Fruit fly (Drosophila melanogaster) S2 (cell line): ENCODE data around the gene CG4970.
A peak's percentile ranks its signal among the peaks of the same experiment; 100 is the strongest.

Experiments used
- CG8478 ChIP-seq: fragments of >200 bp; optimal IDR thresholded peaks from 2 replicates; lab custom pipeline; 2018
- CTCF ChIP-seq, 2 experiments: fragments of >200 bp; optimal IDR thresholded peaks; 2 replicates each; lab custom pipeline; 2018

Gene CG4970

dm6 chr2L:11516526-11517441, at the start of gene CG4970, which contains the start of gene Dlg5:
CG4970 (plus strand) TSS chr2L:11517391.
Dlg5 (minus strand) TSS chr2L:11517081.
- TF ChIP-seq CG8478 (lab: Kevin White, UChicago) (no peak), CTCF (optimal IDR thresholded peaks at IDR 0.05; lab: Kevin White, UChicago) (peak; percentile 77 to 84)

dm6 chr2L:11468082-11468481, 49.1 kb upstream of the CG4970 start:
- no peak for TF ChIP-seq CTCF (optimal IDR thresholded peaks at IDR 0.05; lab: Kevin White, UChicago)

DNA sequence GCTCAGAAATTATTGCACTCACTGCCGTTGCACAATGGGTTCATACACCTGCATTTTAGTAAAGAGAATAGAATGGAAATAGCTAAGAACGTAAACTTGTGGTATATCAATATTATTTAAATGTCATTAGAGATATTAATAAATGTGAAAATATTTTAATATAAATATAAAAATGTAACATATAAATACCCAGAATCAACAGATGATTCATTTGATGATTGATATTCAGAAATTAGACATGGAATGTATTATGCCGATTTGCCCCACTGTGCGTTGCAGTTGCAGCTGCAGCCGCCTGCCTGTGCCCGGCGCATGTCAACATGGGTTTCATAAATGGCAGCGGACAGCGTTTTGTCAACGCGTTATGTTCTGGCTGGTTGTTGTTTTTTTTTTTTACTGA, 47.2 kb upstream of the CG4970 start:
- TF ChIP-seq CTCF (optimal IDR thresholded peaks at IDR 0.05; lab: Kevin White, UChicago) (no peak), CG8478 (lab: Kevin White, UChicago) (no peak)

- TF ChIP-seq CTCF (optimal IDR thresholded peaks at IDR 0.05; lab: Kevin White, UChicago): no peak
- no peak for TF ChIP-seq CG8478 (lab: Kevin White, UChicago)
Measured at dm6 chr2L:11471979-11472514, 45.1 kb upstream of the CG4970 start.

DNA sequence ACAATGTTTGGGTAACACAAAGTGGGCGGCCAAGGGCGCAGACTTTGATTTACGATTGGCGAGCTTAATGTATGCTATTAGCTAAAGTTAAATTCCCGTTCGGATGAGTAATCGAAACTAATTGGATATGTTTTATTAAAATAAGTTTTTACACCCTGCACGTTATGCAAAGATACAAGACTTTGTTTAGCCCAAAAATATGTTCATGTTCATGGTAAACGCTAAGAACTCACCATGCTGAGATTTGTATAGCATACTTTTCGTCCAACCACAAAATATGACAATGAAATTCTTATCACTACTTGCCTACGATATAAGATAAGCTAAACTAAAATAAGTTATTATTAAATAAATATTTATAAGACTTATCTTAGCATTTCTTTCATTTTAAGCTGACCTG, 42.2 kb upstream of the CG4970 start:
- no peak for TF ChIP-seq CTCF (optimal IDR thresholded peaks at IDR 0.05; lab: Kevin White, UChicago)
- no peak for TF ChIP-seq CG8478 (lab: Kevin White, UChicago)

DNA sequence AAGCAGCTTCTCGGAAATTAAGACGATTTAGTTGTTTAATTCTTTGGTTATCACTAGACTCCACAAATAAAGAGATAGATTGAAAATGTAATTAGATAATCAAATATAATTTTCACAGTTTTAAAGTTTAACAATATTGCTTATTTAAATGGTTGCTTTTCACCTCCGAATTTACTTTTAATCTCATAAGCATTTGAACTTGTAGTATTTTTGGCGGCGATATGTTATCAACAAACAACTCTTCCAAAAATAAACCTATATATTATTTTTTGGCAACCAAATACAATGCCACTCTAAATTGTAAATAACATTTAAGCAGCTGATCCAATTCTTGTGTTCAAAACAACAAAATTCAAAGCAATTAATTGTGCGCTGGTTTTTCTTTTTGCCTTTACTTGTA, 32.8 kb upstream of the CG4970 start, which contains the start of the genes CG43355 and sala:
Gene CG43355 (plus strand): TSS at position 301 of the 400 bp plus-strand sequence.
Gene sala (plus strand): TSS at position 301 of the 400 bp plus-strand sequence.
- no peak for TF ChIP-seq CTCF (optimal IDR thresholded peaks at IDR 0.05; lab: Kevin White, UChicago)
- TF ChIP-seq CG8478 (lab: Kevin White, UChicago): no peak

- TF ChIP-seq CG8478 (lab: Kevin White, UChicago) (no peak), CTCF (optimal IDR thresholded peaks at IDR 0.05; lab: Kevin White, UChicago) (no peak)
Measured at dm6 chr2L:11488465-11489037, 28.6 kb upstream of the CG4970 start.

- TF ChIP-seq CTCF (optimal IDR thresholded peaks at IDR 0.05; lab: Kevin White, UChicago): peak; percentile 66 to 70
- no peak for TF ChIP-seq CG8478 (lab: Kevin White, UChicago)
Measured at dm6 chr2L:11493933-11494332, 23.3 kb upstream of the CG4970 start.

DNA sequence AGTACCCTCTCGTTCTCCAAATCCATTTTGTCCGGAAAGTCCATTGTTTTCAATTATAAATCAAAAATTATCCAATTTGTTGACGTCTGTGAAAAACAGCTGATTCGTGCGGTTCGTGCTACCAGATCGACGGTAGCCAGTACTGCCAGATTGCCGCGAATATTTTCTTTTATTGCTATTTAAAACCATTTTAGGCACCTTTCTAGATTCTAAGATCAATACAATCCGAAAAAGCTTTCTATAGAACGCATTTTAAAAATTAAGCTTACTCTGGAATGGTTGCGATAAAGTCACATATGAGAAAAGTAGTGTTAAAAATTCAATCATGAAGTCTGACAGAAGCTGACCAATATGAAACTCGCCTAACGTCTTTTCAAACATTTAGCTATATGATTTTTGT, 18.4 kb upstream of the CG4970 start, which contains the start of gene Cog8:
Gene Cog8 (minus strand): TSS at position 110 of the 400 bp plus-strand sequence.
- TF ChIP-seq CTCF (optimal IDR thresholded peaks at IDR 0.05; lab: Kevin White, UChicago) (peak in 1 of 2 experiments; percentile 5), CG8478 (lab: Kevin White, UChicago) (no peak)

DNA sequence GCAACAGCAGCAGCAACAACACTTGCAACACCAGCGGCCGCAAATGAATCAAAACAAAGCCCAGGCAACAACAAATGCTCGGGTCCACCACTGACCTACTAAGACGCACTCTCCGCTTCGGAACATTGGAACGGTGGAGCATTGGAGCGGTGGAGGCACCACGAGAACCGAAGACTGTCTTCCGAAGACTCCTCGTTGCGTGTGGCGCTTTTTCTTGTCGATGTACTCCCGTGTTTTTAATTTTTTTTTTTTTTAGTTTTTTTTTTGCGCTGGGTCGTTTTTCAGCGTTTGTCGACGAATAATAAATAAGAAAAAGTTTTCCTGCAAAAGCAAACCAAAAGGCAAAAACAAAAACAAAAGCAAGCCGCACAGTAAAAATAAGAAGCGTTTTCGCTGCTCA, 16.5 kb upstream of the CG4970 start:
- TF ChIP-seq CTCF (optimal IDR thresholded peaks at IDR 0.05; lab: Kevin White, UChicago) (no peak), CG8478 (lab: Kevin White, UChicago) (no peak)

- TF ChIP-seq CG8478 (lab: Kevin White, UChicago) (no peak), CTCF (optimal IDR thresholded peaks at IDR 0.05; lab: Kevin White, UChicago) (no peak)
Measured at dm6 chr2L:11501427-11501968, 15.7 kb upstream of the CG4970 start, which contains the start of gene spz4. spz4 (plus strand) TSS chr2L:11501715.

DNA sequence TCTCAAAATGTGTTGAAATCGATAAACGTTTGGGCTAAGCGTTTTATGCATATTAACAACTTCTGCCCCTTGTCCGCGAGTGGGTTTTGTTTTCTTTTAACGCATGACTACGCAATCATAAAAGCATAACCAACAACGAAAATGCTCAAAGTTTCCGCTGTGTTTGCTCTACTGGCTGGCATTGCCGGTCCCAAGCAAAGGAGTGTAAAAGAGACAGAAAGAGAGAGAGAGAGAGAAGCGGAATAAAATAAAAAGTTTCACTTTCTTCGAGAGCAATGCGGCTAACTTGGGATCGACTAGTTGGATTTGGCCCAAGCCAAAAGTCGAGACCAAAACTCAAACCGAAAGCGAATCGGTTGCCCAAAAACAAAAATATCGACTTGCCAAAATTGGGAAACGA, 14.5 kb upstream of the CG4970 start:
- no peak for TF ChIP-seq CG8478 (lab: Kevin White, UChicago)
- no peak for TF ChIP-seq CTCF (optimal IDR thresholded peaks at IDR 0.05; lab: Kevin White, UChicago)

DNA sequence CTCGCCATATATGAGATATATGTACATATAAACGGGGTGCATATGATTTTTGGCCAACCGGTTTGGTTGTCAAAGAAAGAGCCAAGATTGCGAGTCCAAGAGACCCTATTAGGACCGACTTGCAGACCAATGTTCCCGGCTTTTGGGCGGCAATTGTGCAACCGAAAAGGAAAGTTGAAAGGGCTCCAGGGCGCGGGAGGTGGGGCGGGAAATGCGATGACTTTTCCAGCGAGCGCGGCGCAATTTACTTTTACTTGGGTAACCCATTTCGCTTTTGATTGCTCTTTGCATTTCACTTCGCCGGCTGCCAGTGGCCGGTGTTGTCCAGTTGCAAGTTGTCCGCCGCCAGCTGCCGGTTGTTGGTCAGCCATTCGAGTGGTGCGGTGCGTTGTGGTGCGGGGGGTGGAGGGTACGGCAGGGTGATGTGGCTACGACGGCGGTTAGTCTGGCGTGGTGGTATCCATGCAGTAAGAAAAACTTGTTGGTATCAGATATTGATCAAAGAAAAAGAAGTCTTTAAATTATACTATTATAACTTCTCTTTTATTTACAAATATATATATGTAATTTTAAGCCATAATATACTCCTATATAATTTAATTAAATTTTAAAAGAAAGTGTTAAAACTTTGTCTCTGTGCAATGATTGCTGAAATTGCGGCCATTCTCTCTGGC, 12.2 kb upstream of the CG4970 start:
- TF ChIP-seq CG8478 (lab: Kevin White, UChicago): no peak

- no peak for TF ChIP-seq CTCF (optimal IDR thresholded peaks at IDR 0.05; lab: Kevin White, UChicago)
- TF ChIP-seq CG8478 (lab: Kevin White, UChicago): no peak
Measured at dm6 chr2L:11519532-11519931, 2.3 kb downstream of the CG4970 start, which contains the start of gene CG14929. CG14929 (plus strand) TSS chr2L:11519832.
